Fruit fly (Drosophila melanogaster) S2 (cell line): ENCODE data around the gene sno.

Experiments used
- CG8478 ChIP-seq: fragments of >200 bp; optimal IDR thresholded peaks from 2 replicates; lab custom pipeline; 2018
- CTCF ChIP-seq, 2 experiments: fragments of >200 bp; optimal IDR thresholded peaks; 2 replicates each; lab custom pipeline; 2018

DNA sequence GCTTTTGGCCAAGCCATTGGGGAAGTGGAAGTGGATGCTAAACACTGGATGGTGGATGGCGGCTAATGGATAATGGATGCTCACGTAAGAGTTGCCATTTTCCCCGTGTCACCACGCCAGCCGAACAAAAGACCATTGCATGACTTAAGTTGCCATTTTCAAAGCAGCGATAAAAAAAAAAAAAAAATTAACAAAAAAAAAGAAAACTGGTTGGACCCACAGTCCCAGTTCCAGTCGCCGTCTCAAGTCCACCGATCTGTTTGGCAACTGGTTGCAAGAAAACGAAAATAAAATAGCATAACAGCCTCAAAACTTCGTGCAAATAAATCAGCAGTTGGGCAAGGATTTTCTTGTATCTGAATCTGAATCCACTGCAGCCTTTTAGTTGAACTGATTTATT, 62.4 kb downstream of the sno start:
- no peak for TF ChIP-seq CG8478 (lab: Kevin White, UChicago)
- no peak for TF ChIP-seq CTCF (optimal IDR thresholded peaks at IDR 0.05; lab: Kevin White, UChicago)
